Fruit fly (Drosophila melanogaster) whole organism, wandering third instar larva: ENCODE results near the gene dmrt11E.

Source experiments
- Abd-B ChIP-seq: fragments of >200 bp; optimal IDR thresholded peaks from 2 replicates; lab custom pipeline; 2017; ENCODE audit warnings: missing biosample characterization, missing genetic modification characterization
- Dfd ChIP-seq: fragments of >200 bp; optimal IDR thresholded peaks from 2 replicates; lab custom pipeline; 2017; ENCODE audit warnings: missing biosample characterization, missing genetic modification characterization
- HLH106 ChIP-seq: fragments of 200-800 bp; optimal IDR thresholded peaks from 3 replicates; lab custom pipeline; 2019; ENCODE audit warnings: missing biosample characterization, mild to moderate bottlenecking, missing genetic modification characterization, moderate library complexity
- Hr78 ChIP-seq: fragments of >200 bp; optimal IDR thresholded peaks from 2 replicates; lab custom pipeline; 2017; ENCODE audit warnings: missing biosample characterization, missing genetic modification characterization
- Mio ChIP-seq: sonication (Bioruptor generic); optimal IDR thresholded peaks from 2 replicates; lab custom pipeline; 2016; ENCODE audit warnings: missing biosample characterization, missing genetic modification characterization
- Rel ChIP-seq, 2 experiments: fragments of 200-800 bp; sonication (Bioruptor generic) in 1 of 2; optimal IDR thresholded peaks; 2 replicates in 1 of 2; 3 replicates in 1 of 2; lab custom pipeline; 2016 to 2019; ENCODE audit warnings: mild to moderate bottlenecking in 2 of 2, missing biosample characterization in 2 of 2, missing genetic modification characterization in 2 of 2, moderate library complexity in 1 of 2
- dl ChIP-seq, 2 experiments: fragments of 175-275, 200-275 bp in 1 of 2; fragments of 200-275 bp in 1 of 2; sonication (Bioruptor generic); optimal IDR thresholded peaks; lab custom pipeline; 2018; ENCODE audit warnings: mild to moderate bottlenecking in 2 of 2, missing biosample characterization in 2 of 2, missing genetic modification characterization in 2 of 2, moderate library complexity in 2 of 2; ENCODE audit not compliant: partially characterized antibody in 2 of 2, insufficient read depth in 1 of 2
- lola ChIP-seq: fragments of >200 bp; optimal IDR thresholded peaks from 2 replicates; lab custom pipeline; 2017; ENCODE audit warnings: missing biosample characterization, missing genetic modification characterization
- usp ChIP-seq: fragments of >200 bp; optimal IDR thresholded peaks from 2 replicates; lab custom pipeline; 2017; ENCODE audit warnings: missing biosample characterization, missing genetic modification characterization

DNA sequence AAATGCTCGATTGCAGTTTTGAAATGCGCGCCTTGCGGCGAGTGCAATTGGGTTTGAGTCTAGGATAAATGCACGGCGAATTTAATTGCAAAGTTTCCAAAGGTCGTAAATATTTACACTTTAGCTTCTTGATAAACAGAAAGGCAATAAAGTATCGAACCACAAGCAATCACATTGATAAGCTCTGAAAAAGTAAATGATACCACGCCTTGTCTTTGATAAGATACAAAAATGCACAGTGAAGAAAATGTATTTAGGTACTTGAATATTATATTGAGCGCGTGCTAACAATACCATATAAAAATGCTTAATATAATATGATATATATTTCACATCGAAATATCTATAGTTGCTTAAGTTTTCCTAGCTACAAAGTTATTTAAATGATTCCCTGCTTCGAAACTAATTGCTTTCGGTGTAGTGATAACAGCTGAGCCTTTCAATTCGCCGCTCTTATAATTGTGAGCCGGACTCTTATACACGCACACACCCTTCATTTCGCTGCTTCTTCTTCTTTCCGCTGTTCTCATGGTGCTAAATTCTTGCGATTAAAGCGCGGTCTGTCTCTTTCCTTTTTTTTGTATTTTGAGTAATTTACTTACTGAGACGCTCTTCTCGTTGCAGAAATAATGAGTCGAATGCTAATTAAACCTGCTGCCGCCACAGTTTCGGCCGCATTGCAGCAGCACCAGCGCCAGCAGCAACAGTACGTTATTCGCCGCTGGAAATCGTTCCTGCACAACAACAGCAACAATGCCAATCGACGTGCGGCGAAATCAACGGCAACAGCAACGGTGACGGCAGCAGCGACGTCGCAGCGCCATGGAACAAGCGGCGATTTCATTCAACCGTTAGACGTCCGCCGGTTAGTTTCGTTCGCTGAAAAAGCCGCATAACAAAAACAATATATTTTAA lies 5.5 kb downstream of the dmrt11E start:
- no peak for TF ChIP-seq Hr78 (GFP tag; lab: Kevin White, UChicago)
- TF ChIP-seq Mio (GFP tag; lab: Kevin White, UChicago): no peak
- no peak for TF ChIP-seq lola (GFP tag; lab: Kevin White, UChicago)
- TF ChIP-seq dl (GFP tag; optimal IDR thresholded peaks at IDR 0.05; lab: Kevin White, UChicago; ENCODE audit: insufficient read depth in 1 of 2, partially characterized antibody in 2 of 2): peak in 1 of 2 experiments; percentile 0
- peak; percentile 90 for TF ChIP-seq HLH106
- TF ChIP-seq usp (GFP tag; lab: Kevin White, UChicago): no peak
- TF ChIP-seq Abd-B: no peak
- no peak for TF ChIP-seq Rel (GFP tag; optimal IDR thresholded peaks at IDR 0.05; lab: Kevin White, UChicago)
- peak; percentile 57 for TF ChIP-seq Rel (tag; optimal IDR thresholded peaks at IDR 0.05; lab: Kevin White, UChicago)
- TF ChIP-seq Dfd (GFP tag; lab: Kevin White, UChicago): no peak
